Worm (Caenorhabditis elegans): ENCODE measurements around the gene cox-5A.

ce11 chrIII:12885153-12885552, 20.1 kb upstream of the cox-5A start:
- TF ChIP-seq mdl-1 (tag; optimal IDR thresholded peaks at IDR 0.05) (no peak), egl-27 (tag; optimal IDR thresholded peaks at IDR 0.05) (no peak), aly-2 (tag; optimal IDR thresholded peaks at IDR 0.05) (no peak), daf-8 (GFP tag; IDR thresholded peaks at IDR 0.05) (no peak)
